Worm (Caenorhabditis elegans) whole organism, midembryonic: ENCODE measurements around the gene mrps-26.

Experiments used
- T22C8.4 ChIP-seq: fragments of 200-800 bp; sonication (Bioruptor generic); IDR thresholded peaks from 2 replicates; pipeline ENCODE4 v1.3.6; 2022; ENCODE audit warnings: missing genetic modification characterization, missing compliant biosample characterization
- cog-1 ChIP-seq: sonication (generic microtip); optimal IDR thresholded peaks from 2 replicates; lab custom pipeline; 2016; ENCODE audit warnings: missing genetic modification characterization, missing compliant biosample characterization
- flt-1 ChIP-seq: fragments of 200-800 bp; sonication (Bioruptor generic); IDR thresholded peaks from 2 replicates; pipeline ENCODE4 v1.3.6; 2022; ENCODE audit warnings: missing genetic modification characterization, missing compliant biosample characterization
- klf-2 ChIP-seq: fragments of 200-800 bp; sonication (Bioruptor generic); conservative IDR thresholded peaks from 2 replicates; pipeline ENCODE4 v1.3.6; 2022; ENCODE audit warnings: missing genetic modification reagents, missing genetic modification characterization, missing compliant biosample characterization
- med-1 ChIP-seq: sonication (generic microtip); optimal IDR thresholded peaks from 2 replicates; lab custom pipeline; 2017; ENCODE audit warnings: missing genetic modification characterization, mild to moderate bottlenecking, missing compliant biosample characterization, antibody characterized with exemption, missing genetic modification reagents; ENCODE audit not compliant: insufficient read depth
- ref-1 ChIP-seq: fragments of 200-800 bp; sonication (Bioruptor generic); conservative IDR thresholded peaks from 2 replicates; pipeline ENCODE4 v1.3.6; 2022; ENCODE audit warnings: missing genetic modification reagents, missing genetic modification characterization, missing compliant biosample characterization
- tab-1 ChIP-seq: fragments of 200-800 bp; sonication (Bioruptor generic); IDR thresholded peaks from 2 replicates; pipeline ENCODE4 v1.3.6; 2022; ENCODE audit warnings: missing genetic modification characterization, missing compliant biosample characterization
- ztf-23 ChIP-seq: fragments of 200-800 bp; sonication (Bioruptor generic); IDR thresholded peaks from 2 replicates; pipeline ENCODE4 v1.3.6; 2022; ENCODE audit warnings: missing genetic modification reagents, missing genetic modification characterization, missing compliant biosample characterization
- ztf-29 ChIP-seq: fragments of 200-800 bp; sonication (Bioruptor generic); IDR thresholded peaks from 2 replicates; pipeline ENCODE4 v1.3.6; 2022; ENCODE audit warnings: missing genetic modification reagents, missing genetic modification characterization, missing compliant biosample characterization

mrps-26 gene

ce11 chrIII:5258918-5259317 is 24.5 kb downstream of the mrps-26 start, which contains the start of gene gop-2:
TSS of gene gop-2 (plus strand) at chrIII:5259023.
- TF ChIP-seq tab-1 (GFP tag; lab: Robert Waterston, UW) = no peak
- no peak for TF ChIP-seq ztf-29 (GFP tag; lab: Robert Waterston, UW)
- TF ChIP-seq med-1 (GFP tag; lab: Kevin White, UChicago) = no peak
- no peak for TF ChIP-seq ztf-23 (GFP tag; lab: Robert Waterston, UW)
- TF ChIP-seq flt-1 (GFP tag; lab: Robert Waterston, UW) = no peak
- TF ChIP-seq ref-1 (GFP tag; lab: Robert Waterston, UW) = no peak
- no peak for TF ChIP-seq klf-2 (GFP tag; lab: Robert Waterston, UW)
- no peak for TF ChIP-seq cog-1 (tag; lab: Kevin White, UChicago)
- TF ChIP-seq T22C8.4 (GFP tag; lab: Robert Waterston, UW) = no peak

DNA sequence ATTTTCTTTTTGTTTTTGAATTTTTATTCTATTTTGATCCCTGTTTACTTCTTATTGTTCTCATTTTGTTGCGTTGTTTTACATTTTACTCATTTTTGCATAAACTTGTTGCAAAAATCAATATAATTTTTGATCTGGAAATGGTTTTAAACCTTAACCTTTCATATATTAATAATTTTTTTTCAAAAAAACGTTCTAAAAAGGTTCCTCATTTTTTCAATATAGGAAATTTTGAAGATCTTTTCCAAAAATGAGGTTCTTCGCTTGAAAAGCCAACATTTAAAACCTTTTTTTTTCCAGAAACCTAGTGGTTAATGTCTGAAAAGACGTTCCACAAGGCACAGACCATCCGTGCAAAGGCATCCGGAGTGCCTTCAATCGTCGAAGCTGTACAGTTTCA is 26.0 kb downstream of the mrps-26 start, which contains the start of gene gop-3:
Gene gop-3 (plus strand): TSS at position 301 of the 400 bp plus-strand sequence.
- TF ChIP-seq T22C8.4 (GFP tag; lab: Robert Waterston, UW) (no peak), ref-1 (GFP tag; lab: Robert Waterston, UW) (no peak), tab-1 (GFP tag; lab: Robert Waterston, UW) (no peak), flt-1 (GFP tag; lab: Robert Waterston, UW) (no peak), cog-1 (tag; lab: Kevin White, UChicago) (no peak), med-1 (GFP tag; lab: Kevin White, UChicago) (no peak), ztf-23 (GFP tag; lab: Robert Waterston, UW) (no peak), klf-2 (GFP tag; lab: Robert Waterston, UW) (no peak), ztf-29 (GFP tag; lab: Robert Waterston, UW) (no peak)

DNA sequence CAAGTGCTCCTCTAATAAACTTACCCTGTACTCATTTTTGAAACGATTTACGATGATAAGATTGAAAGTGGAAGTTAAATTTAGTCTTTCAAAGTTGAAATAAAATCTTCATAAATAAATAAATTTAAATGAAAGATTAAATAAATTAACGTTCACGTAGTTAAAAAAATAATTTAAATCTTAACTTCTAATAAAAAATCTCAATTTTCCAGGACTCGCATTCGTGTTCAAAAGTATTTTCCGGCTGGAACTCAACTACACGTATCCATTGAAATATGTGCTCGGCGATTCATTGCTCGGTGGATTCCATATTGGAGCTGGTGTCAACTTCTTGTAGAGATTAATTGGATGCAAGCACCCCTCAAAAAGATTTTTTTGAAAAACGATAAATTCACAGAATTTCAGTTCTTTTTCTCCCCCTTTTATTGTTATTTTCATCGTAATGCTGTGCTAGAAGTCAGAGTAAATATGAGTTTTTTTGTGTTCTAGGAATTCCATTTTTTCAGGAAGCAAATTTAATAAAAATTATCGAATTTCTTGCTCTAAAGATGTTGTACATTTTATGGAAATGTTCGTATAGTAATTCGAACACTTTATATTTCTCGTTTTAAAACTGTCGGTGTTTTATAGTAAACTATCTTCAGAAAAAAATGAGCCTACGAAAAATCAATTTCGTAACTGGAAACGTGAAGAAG is 29.0 kb downstream of the mrps-26 start, which contains the start of the genes C34E10.9 and hap-1:
Gene C34E10.9 (minus strand): TSS at position 101 of the 695 bp plus-strand sequence.
Gene hap-1 (plus strand): TSS at position 645 of the 695 bp plus-strand sequence.
- no peak for TF ChIP-seq ref-1 (GFP tag; lab: Robert Waterston, UW)
- TF ChIP-seq med-1 (GFP tag; lab: Kevin White, UChicago) = no peak
- no peak for TF ChIP-seq klf-2 (GFP tag; lab: Robert Waterston, UW)
- TF ChIP-seq ztf-23 (GFP tag; lab: Robert Waterston, UW) = no peak
- no peak for TF ChIP-seq T22C8.4 (GFP tag; lab: Robert Waterston, UW)
- TF ChIP-seq tab-1 (GFP tag; lab: Robert Waterston, UW) = no peak
- TF ChIP-seq ztf-29 (GFP tag; lab: Robert Waterston, UW) = no peak
- TF ChIP-seq flt-1 (GFP tag; lab: Robert Waterston, UW) = no peak
- no peak for TF ChIP-seq cog-1 (tag; lab: Kevin White, UChicago)

- no peak for TF ChIP-seq cog-1 (tag; lab: Kevin White, UChicago)
- TF ChIP-seq tab-1 (GFP tag; lab: Robert Waterston, UW) = no peak
- TF ChIP-seq flt-1 (GFP tag; lab: Robert Waterston, UW) = no peak
- no peak for TF ChIP-seq klf-2 (GFP tag; lab: Robert Waterston, UW)
- no peak for TF ChIP-seq ztf-29 (GFP tag; lab: Robert Waterston, UW)
- no peak for TF ChIP-seq med-1 (GFP tag; lab: Kevin White, UChicago)
- TF ChIP-seq T22C8.4 (GFP tag; lab: Robert Waterston, UW) = no peak
- no peak for TF ChIP-seq ztf-23 (GFP tag; lab: Robert Waterston, UW)
- TF ChIP-seq ref-1 (GFP tag; lab: Robert Waterston, UW) = no peak
Observed at ce11 chrIII:5264813-5265212, 30.4 kb downstream of the mrps-26 start, which contains the start of gene gro-1. TSS of gene gro-1 (plus strand) at chrIII:5265113.

DNA sequence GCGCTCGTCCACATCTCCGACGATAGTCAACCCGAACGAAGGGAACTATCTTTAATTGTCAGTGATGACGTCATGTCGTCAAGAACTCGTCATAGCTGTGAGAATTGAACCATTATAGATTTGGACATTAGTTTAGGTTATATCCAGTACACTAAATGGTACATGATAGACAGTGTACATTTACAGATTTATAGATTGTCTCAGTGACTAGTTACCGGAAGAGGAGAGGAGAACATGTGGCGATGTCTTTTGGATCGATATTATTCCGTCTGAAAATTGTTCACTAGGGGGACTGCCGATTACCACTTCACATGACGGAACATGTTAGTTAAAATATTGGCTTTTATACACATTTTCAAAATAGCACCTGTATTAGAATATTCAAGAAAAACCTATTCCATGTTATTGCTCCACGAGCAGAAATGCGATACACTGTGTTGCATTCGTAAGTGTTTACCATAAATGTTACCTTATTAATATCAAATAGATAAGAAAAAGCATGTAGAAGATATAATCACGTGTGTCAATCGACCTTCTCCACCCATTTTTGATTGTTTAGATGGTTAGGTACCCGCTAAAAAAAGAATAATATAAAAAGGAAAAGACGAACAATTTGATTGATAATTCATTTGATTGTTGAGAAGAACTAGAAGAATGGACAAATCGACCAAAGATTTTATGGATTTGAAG is 33.0 kb downstream of the mrps-26 start, which contains the start of gene ZC395.5:
Gene ZC395.5 (plus strand): TSS at position 632 of the 690 bp plus-strand sequence.
- TF ChIP-seq tab-1 (GFP tag; lab: Robert Waterston, UW) (no peak), flt-1 (GFP tag; lab: Robert Waterston, UW) (no peak), ref-1 (GFP tag; lab: Robert Waterston, UW) (no peak), klf-2 (GFP tag; lab: Robert Waterston, UW) (no peak), med-1 (GFP tag; lab: Kevin White, UChicago) (no peak), ztf-23 (GFP tag; lab: Robert Waterston, UW) (no peak), cog-1 (tag; lab: Kevin White, UChicago) (no peak), T22C8.4 (GFP tag; lab: Robert Waterston, UW) (no peak), ztf-29 (GFP tag; lab: Robert Waterston, UW) (no peak)

ce11 chrIII:5268486-5268885 is 34.1 kb downstream of the mrps-26 start:
- TF ChIP-seq ztf-23 (GFP tag; lab: Robert Waterston, UW) = no peak
- TF ChIP-seq cog-1 (tag; lab: Kevin White, UChicago) = no peak
- TF ChIP-seq klf-2 (GFP tag; lab: Robert Waterston, UW) = no peak
- no peak for TF ChIP-seq flt-1 (GFP tag; lab: Robert Waterston, UW)
- no peak for TF ChIP-seq tab-1 (GFP tag; lab: Robert Waterston, UW)
- TF ChIP-seq T22C8.4 (GFP tag; lab: Robert Waterston, UW) = no peak
- no peak for TF ChIP-seq ref-1 (GFP tag; lab: Robert Waterston, UW)
- no peak for TF ChIP-seq ztf-29 (GFP tag; lab: Robert Waterston, UW)

DNA sequence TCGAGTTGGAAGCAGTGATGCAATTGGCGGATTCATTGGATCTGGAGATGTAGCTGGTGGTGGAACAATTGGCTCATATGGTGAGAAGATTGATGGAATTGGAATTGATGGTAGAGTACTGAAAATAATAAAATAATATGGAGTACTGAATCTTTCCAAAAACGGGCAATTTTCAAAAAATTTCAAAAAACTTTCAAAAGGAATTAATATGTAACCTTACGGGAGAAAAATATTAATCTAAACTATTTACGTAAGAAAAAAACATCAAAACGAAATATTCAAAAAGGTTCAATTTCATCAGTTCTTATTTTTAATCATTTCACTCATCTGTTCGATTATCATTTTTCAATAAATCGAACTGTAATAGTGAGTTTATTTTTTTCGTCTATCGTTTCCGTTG is 35.4 kb downstream of the mrps-26 start, which contains the start of gene ZC395.4:
Gene ZC395.4 (plus strand): TSS at position 301 of the 400 bp plus-strand sequence.
- TF ChIP-seq tab-1 (GFP tag; lab: Robert Waterston, UW) (no peak), ztf-23 (GFP tag; lab: Robert Waterston, UW) (no peak), T22C8.4 (GFP tag; lab: Robert Waterston, UW) (no peak), ztf-29 (GFP tag; lab: Robert Waterston, UW) (no peak), med-1 (GFP tag; lab: Kevin White, UChicago) (no peak), cog-1 (tag; lab: Kevin White, UChicago) (no peak), klf-2 (GFP tag; lab: Robert Waterston, UW) (no peak)
